Worm (Caenorhabditis elegans): Measurements from ENCODE around the gene F19C7.2.

F19C7.2 gene

DNA sequence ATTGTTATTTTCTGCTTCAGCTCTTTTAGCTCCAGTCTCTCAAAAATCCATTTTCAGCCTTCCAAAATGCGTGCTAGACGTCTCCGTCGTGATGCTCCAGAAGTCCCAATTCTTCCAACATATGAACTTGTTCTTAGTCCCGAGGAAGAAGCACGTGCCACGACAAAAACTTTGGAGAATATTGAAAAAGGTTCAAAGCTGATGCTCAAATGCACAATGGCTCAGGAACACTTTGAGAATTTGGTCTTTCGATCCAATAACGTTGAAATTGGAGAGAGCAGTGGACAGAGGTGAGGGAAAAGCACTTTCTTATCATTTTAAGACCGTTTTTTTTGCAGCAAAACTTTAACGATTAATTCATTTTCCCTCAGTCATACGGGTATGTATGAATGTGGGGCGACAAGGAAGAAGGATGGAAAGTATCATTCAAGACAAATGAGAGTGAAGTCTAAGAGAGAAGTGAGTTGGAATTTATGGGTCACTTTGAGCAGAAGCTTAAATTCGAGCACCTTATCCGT is 37.1 kb upstream of the F19C7.2 start, which contains the start of gene igeg-1:
Gene igeg-1 (plus strand): TSS at position 51 of the 518 bp plus-strand sequence.
- TF ChIP-seq ceh-19 (GFP tag; optimal IDR thresholded peaks at IDR 0.05): no peak

DNA sequence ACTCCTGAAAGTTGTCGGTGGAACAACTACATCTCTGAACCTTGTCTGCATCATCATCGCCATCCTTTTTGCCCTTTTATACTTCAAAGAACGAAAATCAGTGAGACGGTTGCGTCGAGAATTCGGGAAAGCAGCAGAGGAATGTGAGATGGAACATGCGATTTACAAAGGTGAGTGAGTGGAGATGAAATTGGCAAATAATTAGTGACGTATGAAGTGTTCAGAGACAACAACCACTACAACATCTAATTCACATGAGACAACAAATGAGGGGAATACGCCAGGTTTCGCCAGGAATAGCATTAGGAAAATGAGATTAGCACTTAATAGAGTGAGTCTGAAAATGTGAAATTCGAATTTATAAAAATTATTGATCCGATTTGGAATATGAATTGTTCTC is 35.2 kb upstream of the F19C7.2 start:
- TF ChIP-seq T23F11.4 (GFP tag; optimal IDR thresholded peaks at IDR 0.05) (no peak), hlh-30 (tag; optimal IDR thresholded peaks at IDR 0.05; ENCODE audit: insufficient read depth) (no peak), sdc-2 (tag; optimal IDR thresholded peaks at IDR 0.05) (no peak), npax-4 (tag; optimal IDR thresholded peaks at IDR 0.05) (no peak), F13H6.1 (tag; optimal IDR thresholded peaks at IDR 0.05) (no peak), K02D7.2 (tag; optimal IDR thresholded peaks at IDR 0.05) (no peak), nhr-232 (tag; optimal IDR thresholded peaks at IDR 0.05) (no peak), ceh-2 (tag; optimal IDR thresholded peaks at IDR 0.05) (no peak), gmeb-2 (tag; optimal IDR thresholded peaks at IDR 0.05) (no peak), ceh-18 (tag; optimal IDR thresholded peaks at IDR 0.05) (no peak), hlh-6 (tag; optimal IDR thresholded peaks at IDR 0.05) (no peak), mec-3 (tag; optimal IDR thresholded peaks at IDR 0.05; ENCODE audit: borderline replicate concordance) (no peak), dmd-4 (tag; optimal IDR thresholded peaks at IDR 0.05; ENCODE audit: borderline replicate concordance) (no peak), zip-5 (tag; optimal IDR thresholded peaks at IDR 0.05) (no peak), ama-1 (optimal IDR thresholded peaks at IDR 0.05) (no peak), fax-1 (tag; optimal IDR thresholded peaks at IDR 0.05) (no peak)

DNA sequence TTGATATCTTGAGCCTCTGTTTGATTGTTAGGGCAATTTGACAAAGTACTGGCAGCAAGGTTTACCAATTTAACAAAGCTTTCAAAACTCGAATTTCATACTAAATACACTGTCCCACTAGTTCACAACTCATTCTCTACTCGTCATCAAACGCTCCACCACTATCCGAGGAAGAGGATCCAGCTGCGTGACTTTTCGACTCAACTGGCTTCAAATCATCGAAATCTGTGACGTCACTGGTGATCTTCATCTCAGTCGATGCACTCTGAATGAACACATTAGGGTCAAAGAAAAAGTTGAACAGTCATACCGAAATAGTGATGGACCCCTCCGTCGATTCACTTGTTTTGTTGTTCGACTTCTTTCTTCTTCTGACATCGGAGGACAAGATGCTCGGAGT is 33.9 kb upstream of the F19C7.2 start:
- TF ChIP-seq nhr-11 (tag; optimal IDR thresholded peaks at IDR 0.05): no peak
- no peak for TF ChIP-seq fax-1 (tag; optimal IDR thresholded peaks at IDR 0.05)
- no peak for TF ChIP-seq nhr-232 (tag; optimal IDR thresholded peaks at IDR 0.05)
- TF ChIP-seq C08G9.2 (tag; optimal IDR thresholded peaks at IDR 0.05): no peak
- no peak for TF ChIP-seq rnt-1 (tag; optimal IDR thresholded peaks at IDR 0.05)
- TF ChIP-seq unc-55 (GFP tag; optimal IDR thresholded peaks at IDR 0.05): no peak
- TF ChIP-seq ceh-6 (GFP tag; optimal IDR thresholded peaks at IDR 0.05): no peak
- TF ChIP-seq fkh-6 (tag; optimal IDR thresholded peaks at IDR 0.05): no peak
- TF ChIP-seq Y22D7AL.16 (tag; optimal IDR thresholded peaks at IDR 0.05): no peak
- TF ChIP-seq ahr-1 (tag; optimal IDR thresholded peaks at IDR 0.05): no peak
- no peak for TF ChIP-seq unc-42 (tag; optimal IDR thresholded peaks at IDR 0.05)
- TF ChIP-seq gmeb-2 (tag; optimal IDR thresholded peaks at IDR 0.05): no peak
- TF ChIP-seq dve-1 (tag; optimal IDR thresholded peaks at IDR 0.05): no peak
- no peak for TF ChIP-seq madf-2 (tag; optimal IDR thresholded peaks at IDR 0.05)
- TF ChIP-seq ceh-2 (tag; optimal IDR thresholded peaks at IDR 0.05): no peak
- TF ChIP-seq dmd-4 (tag; optimal IDR thresholded peaks at IDR 0.05; ENCODE audit: borderline replicate concordance): no peak
- no peak for TF ChIP-seq sox-2 (GFP tag; IDR thresholded peaks at IDR 0.05)

DNA sequence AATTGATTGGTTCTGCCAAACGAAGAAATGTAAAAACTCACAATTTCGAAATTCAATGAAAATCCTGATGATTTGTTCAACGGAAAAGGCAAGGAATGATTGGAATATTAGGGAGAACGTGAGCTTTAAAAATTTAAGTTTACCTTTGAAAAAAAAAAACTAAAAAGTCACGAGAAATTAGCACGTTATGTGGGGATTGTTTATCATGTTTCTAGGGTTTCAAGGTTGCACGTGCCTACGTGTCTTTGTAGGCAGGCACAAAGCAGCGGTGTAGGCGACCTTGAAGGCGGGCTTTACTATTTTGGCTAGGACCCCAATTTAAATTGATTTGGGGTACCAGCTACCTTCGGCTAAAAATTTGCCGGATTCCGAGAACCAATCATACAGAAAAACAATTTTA is 32.4 kb upstream of the F19C7.2 start, which contains the start of gene F28E10.4:
Gene F28E10.4 (minus strand): TSS at position 101 of the 400 bp plus-strand sequence.
- TF ChIP-seq hlh-6 (tag; optimal IDR thresholded peaks at IDR 0.05) (no peak), eyg-1 (tag; optimal IDR thresholded peaks at IDR 0.05) (no peak), fkh-10 (GFP tag; optimal IDR thresholded peaks at IDR 0.05) (no peak), Y22D7AL.16 (tag; optimal IDR thresholded peaks at IDR 0.05) (no peak), ceh-30 (tag; optimal IDR thresholded peaks at IDR 0.05) (no peak), odd-2 (tag; optimal IDR thresholded peaks at IDR 0.05) (no peak), rnt-1 (tag; optimal IDR thresholded peaks at IDR 0.05) (no peak), pax-1 (tag; optimal IDR thresholded peaks at IDR 0.05) (no peak), ets-4 (tag; optimal IDR thresholded peaks at IDR 0.05) (no peak), che-1 (tag; optimal IDR thresholded peaks at IDR 0.05) (no peak), unc-55 (GFP tag; optimal IDR thresholded peaks at IDR 0.05) (no peak), madf-2 (tag; optimal IDR thresholded peaks at IDR 0.05) (no peak), ttx-3 (tag; optimal IDR thresholded peaks at IDR 0.05) (no peak)

Measured in whole organism, late embryonic.